Fruit fly (Drosophila melanogaster) whole organism, embryonic: ENCODE results near the gene Mf.

Source experiments
- Abd-B ChIP-seq: fragments of 200-800 bp; sonication (Bioruptor generic); optimal IDR thresholded peaks from 2 replicates; lab custom pipeline; 2018; ENCODE audit warnings: missing biosample characterization, mild to moderate bottlenecking, missing genetic modification characterization, moderate library complexity
- Antp ChIP-seq: fragments of 200-800 bp; sonication (Bioruptor generic); optimal IDR thresholded peaks from 3 replicates; lab custom pipeline; 2016; ENCODE audit warnings: missing biosample characterization, missing genetic modification characterization
- Asciz ChIP-seq: fragments of 200-800 bp; sonication (Bioruptor generic); optimal IDR thresholded peaks from 2 replicates; lab custom pipeline; 2017; ENCODE audit warnings: missing biosample characterization, mild to moderate bottlenecking, missing genetic modification characterization, missing genetic modification reagents
- CG11398 ChIP-seq: fragments of 200-800 bp; sonication (Bioruptor generic); optimal IDR thresholded peaks from 2 replicates; lab custom pipeline; 2016; ENCODE audit warnings: missing biosample characterization, missing genetic modification characterization
- CG13296 ChIP-seq: fragments of 200-800 bp; sonication (Bioruptor generic); optimal IDR thresholded peaks from 3 replicates; lab custom pipeline; 2018; ENCODE audit warnings: missing biosample characterization, mild to moderate bottlenecking, missing genetic modification characterization
- CG15011 ChIP-seq: fragments of 200-800 bp; sonication (Bioruptor generic); optimal IDR thresholded peaks from 3 replicates; lab custom pipeline; 2018; ENCODE audit warnings: missing biosample characterization, mild to moderate bottlenecking, missing genetic modification characterization
- CG15269 ChIP-seq: fragments of 200-800 bp; sonication (Bioruptor generic); optimal IDR thresholded peaks from 2 replicates; lab custom pipeline; 2018; ENCODE audit warnings: missing biosample characterization, mild to moderate bottlenecking, missing genetic modification characterization, moderate library complexity
- CG15479 ChIP-seq: fragments of 200-800 bp; sonication (Bioruptor generic); optimal IDR thresholded peaks from 3 replicates; lab custom pipeline; 2019; ENCODE audit warnings: missing biosample characterization, mild to moderate bottlenecking, missing genetic modification characterization, moderate library complexity
- CG15601 ChIP-seq: fragments of 200-800 bp; sonication (Bioruptor generic); optimal IDR thresholded peaks from 3 replicates; lab custom pipeline; 2019; ENCODE audit warnings: missing biosample characterization, mild to moderate bottlenecking, missing genetic modification characterization, moderate library complexity
- CG17361 ChIP-seq: fragments of 200-800 bp; sonication (Bioruptor generic); IDR thresholded peaks from 3 replicates; pipeline ENCODE4 v1.3.6; 2022; ENCODE audit warnings: missing biosample characterization, missing genetic modification characterization
- CG18262 ChIP-seq: fragments of 200-800 bp; optimal IDR thresholded peaks from 3 replicates; lab custom pipeline; 2019; ENCODE audit warnings: missing biosample characterization, mild to moderate bottlenecking, missing genetic modification characterization, moderate library complexity
- CG18476 ChIP-seq: fragments of 200-800 bp; sonication (Bioruptor generic); optimal IDR thresholded peaks from 2 replicates; lab custom pipeline; 2016; ENCODE audit warnings: missing biosample characterization, mild to moderate bottlenecking, missing genetic modification characterization
- CG3407 ChIP-seq: fragments of 200-800 bp; sonication (Bioruptor generic); optimal IDR thresholded peaks from 2 replicates; lab custom pipeline; 2018; ENCODE audit warnings: missing biosample characterization, mild to moderate bottlenecking, missing genetic modification characterization
- CG34422 ChIP-seq: fragments of 200-800 bp; sonication (Bioruptor generic); IDR thresholded peaks from 3 replicates; pipeline ENCODE4 v1.3.6; 2022; ENCODE audit warnings: missing biosample characterization, missing genetic modification characterization
- CG43689 ChIP-seq: fragments of 200-800 bp; sonication (Bioruptor generic); IDR thresholded peaks from 2 replicates; pipeline ENCODE4 v1.3.6; 2022; ENCODE audit warnings: missing biosample characterization, missing genetic modification characterization
- CG6765 ChIP-seq: fragments of 200-800 bp; sonication (Bioruptor generic); optimal IDR thresholded peaks from 3 replicates; lab custom pipeline; 2017; ENCODE audit warnings: missing biosample characterization, mild to moderate bottlenecking, missing genetic modification characterization
- CG7372 ChIP-seq: fragments of 200-800 bp; sonication (Bioruptor generic); IDR thresholded peaks from 2 replicates; pipeline ENCODE4 v1.3.6; 2022; ENCODE audit warnings: missing biosample characterization, missing genetic modification characterization
- CG7963 ChIP-seq: fragments of 200-800 bp; sonication (Bioruptor generic); IDR thresholded peaks from 3 replicates; pipeline ENCODE4 v1.3.6; 2022; ENCODE audit warnings: missing biosample characterization, missing genetic modification characterization; ENCODE audit not compliant: partially characterized antibody
- CG9932 ChIP-seq: fragments of 200-800 bp; sonication (Bioruptor generic); IDR thresholded peaks from 2 replicates; pipeline ENCODE4 v1.3.6; 2022; ENCODE audit warnings: missing biosample characterization, missing genetic modification characterization
- Dip3 ChIP-seq: fragments of 200-800 bp; sonication (Bioruptor generic); optimal IDR thresholded peaks from 3 replicates; lab custom pipeline; 2016; ENCODE audit warnings: missing biosample characterization, missing genetic modification characterization
- Eip74EF ChIP-seq, 2 experiments: fragments of 200-800 bp in 1 of 2; fragments of >200 bp in 1 of 2; sonication (Bioruptor generic) in 1 of 2; optimal IDR thresholded peaks; 2 replicates each; lab custom pipeline; 2017 to 2019; ENCODE audit warnings: missing biosample characterization in 2 of 2, missing genetic modification characterization in 2 of 2, mild to moderate bottlenecking in 1 of 2, moderate library complexity in 1 of 2
- HmgD ChIP-seq: fragments of 200-800 bp; sonication (Bioruptor generic); optimal IDR thresholded peaks from 3 replicates; lab custom pipeline; 2016; ENCODE audit warnings: missing biosample characterization, missing genetic modification characterization
- Hmr ChIP-seq: fragments of 200-800 bp; sonication (Bioruptor generic); optimal IDR thresholded peaks from 3 replicates; lab custom pipeline; 2017; ENCODE audit warnings: mild to moderate bottlenecking, missing biosample characterization, missing genetic modification reagents, missing genetic modification characterization
- Hmx ChIP-seq: fragments of 200-800 bp; sonication (Bioruptor generic); optimal IDR thresholded peaks from 2 replicates; lab custom pipeline; 2016; ENCODE audit warnings: missing biosample characterization, missing genetic modification characterization
- Hsf ChIP-seq: fragments of 200-800 bp; sonication (Bioruptor generic); optimal IDR thresholded peaks from 3 replicates; lab custom pipeline; 2016; ENCODE audit warnings: missing biosample characterization, missing genetic modification characterization
- Lim3 ChIP-seq: fragments of 200-800 bp; sonication (Bioruptor generic); IDR thresholded peaks from 2 replicates; pipeline ENCODE4 v1.3.6; 2022; ENCODE audit warnings: missing biosample characterization, missing genetic modification characterization
- Mrtf ChIP-seq: fragments of 200-800 bp; sonication (Bioruptor generic); IDR thresholded peaks from 3 replicates; pipeline ENCODE4 v1.3.6; 2022; ENCODE audit warnings: missing biosample characterization, missing genetic modification characterization
- Side ChIP-seq: fragments of 200-800 bp; sonication (Bioruptor generic); optimal IDR thresholded peaks from 2 replicates; lab custom pipeline; 2016; ENCODE audit warnings: missing biosample characterization, missing genetic modification characterization
- Tbp ChIP-seq: fragments of >200 bp; optimal IDR thresholded peaks from 2 replicates; lab custom pipeline; 2018; ENCODE audit warnings: missing biosample characterization, missing genetic modification characterization
- br ChIP-seq: fragments of >200 bp; optimal IDR thresholded peaks from 2 replicates; lab custom pipeline; 2017
- btn ChIP-seq: fragments of 200-800 bp; sonication (Bioruptor generic); optimal IDR thresholded peaks from 2 replicates; lab custom pipeline; 2016; ENCODE audit warnings: missing biosample characterization, missing genetic modification characterization
- cad ChIP-seq: fragments of >200 bp; optimal IDR thresholded peaks from 2 replicates; lab custom pipeline; 2017; ENCODE audit warnings: missing biosample characterization, missing genetic modification characterization
- cg ChIP-seq: fragments of 200-800 bp; sonication (Bioruptor generic); optimal IDR thresholded peaks from 3 replicates; lab custom pipeline; 2019; ENCODE audit warnings: missing biosample characterization, mild to moderate bottlenecking, missing genetic modification characterization, moderate library complexity
- eyg ChIP-seq: fragments of 200-800 bp; sonication (Bioruptor generic); optimal IDR thresholded peaks from 3 replicates; lab custom pipeline; 2016; ENCODE audit warnings: missing biosample characterization, missing genetic modification characterization
- fd102C ChIP-seq: fragments of 200-800 bp; sonication (Bioruptor generic); optimal IDR thresholded peaks from 2 replicates; lab custom pipeline; 2018; ENCODE audit warnings: missing biosample characterization, mild to moderate bottlenecking, missing genetic modification characterization, moderate library complexity
- fd64A ChIP-seq: fragments of 200-800 bp; sonication (Bioruptor generic); optimal IDR thresholded peaks from 3 replicates; lab custom pipeline; 2018; ENCODE audit warnings: missing biosample characterization, mild to moderate bottlenecking, missing genetic modification characterization
- hkb ChIP-seq, 2 experiments: fragments of 200-800 bp in 1 of 2; fragments of >200 bp in 1 of 2; sonication (Bioruptor generic) in 1 of 2; IDR thresholded peaks in 1 of 2; optimal IDR thresholded peaks in 1 of 2; 2 replicates each; pipeline versions ENCODE4 v1.3.6 to Lab custom; 2017 to 2022; ENCODE audit warnings: missing biosample characterization in 1 of 2, missing genetic modification characterization in 1 of 2
- mirr ChIP-seq: fragments of 200-800 bp; sonication (Bioruptor generic); optimal IDR thresholded peaks from 3 replicates; lab custom pipeline; 2018; ENCODE audit warnings: missing biosample characterization, mild to moderate bottlenecking, missing genetic modification characterization
- nerfin-2 ChIP-seq: fragments of 200-800 bp; sonication (Bioruptor generic); IDR thresholded peaks from 2 replicates; pipeline ENCODE4 v1.3.6; 2022; ENCODE audit warnings: missing biosample characterization, missing genetic modification characterization; ENCODE audit not compliant: partially characterized antibody
- odd ChIP-seq: fragments of 200-800 bp; sonication (Bioruptor generic); optimal IDR thresholded peaks from 2 replicates; lab custom pipeline; 2017; ENCODE audit warnings: missing biosample characterization, mild to moderate bottlenecking, missing genetic modification characterization
- pan ChIP-seq, 4 experiments: fragments of >200 bp in 3 of 4; fragments of 200-800 bp in 1 of 4; sonication (Bioruptor generic) in 1 of 4; optimal IDR thresholded peaks in 3 of 4; IDR thresholded peaks in 1 of 4; 2 replicates each; pipeline versions ENCODE4 v1.3.6 to Lab custom; 2017 to 2022; ENCODE audit warnings: missing biosample characterization in 2 of 4, missing genetic modification characterization in 2 of 4, mixed read lengths in 1 of 4
- phol ChIP-seq: fragments of 200-800 bp; sonication (Bioruptor generic); optimal IDR thresholded peaks from 3 replicates; lab custom pipeline; 2018; ENCODE audit warnings: missing biosample characterization, mild to moderate bottlenecking, missing genetic modification characterization, moderate library complexity
- pum ChIP-seq: fragments of 200-800 bp; sonication (Bioruptor generic); optimal IDR thresholded peaks from 2 replicates; lab custom pipeline; 2016; ENCODE audit warnings: missing biosample characterization, missing genetic modification characterization
- repo ChIP-seq: fragments of 200-800 bp; sonication (Bioruptor generic); optimal IDR thresholded peaks from 2 replicates; lab custom pipeline; 2016; ENCODE audit warnings: missing biosample characterization, missing genetic modification characterization
- scrt ChIP-seq: fragments of 200-800 bp; sonication (Bioruptor generic); optimal IDR thresholded peaks from 2 replicates; lab custom pipeline; 2018; ENCODE audit warnings: missing biosample characterization, mild to moderate bottlenecking, missing genetic modification characterization, moderate library complexity
- sisA ChIP-seq: fragments of 200-800 bp; sonication (Bioruptor generic); IDR thresholded peaks from 2 replicates; pipeline ENCODE4 v1.3.6; 2022; ENCODE audit warnings: missing biosample characterization, missing genetic modification characterization
- stc ChIP-seq: fragments of 200-800 bp; sonication (Bioruptor generic); IDR thresholded peaks from 2 replicates; pipeline ENCODE4 v1.3.6; 2022; ENCODE audit warnings: missing biosample characterization, missing genetic modification characterization
- tup ChIP-seq: fragments of 200-800 bp; sonication (Bioruptor generic); optimal IDR thresholded peaks from 2 replicates; lab custom pipeline; 2016; ENCODE audit warnings: missing biosample characterization, mild to moderate bottlenecking, missing genetic modification characterization, moderate library complexity
- zfh2 ChIP-seq: fragments of 200-800 bp; sonication (Bioruptor generic); optimal IDR thresholded peaks from 2 replicates; lab custom pipeline; 2016; ENCODE audit warnings: missing biosample characterization, missing genetic modification characterization

Gene Mf

DNA sequence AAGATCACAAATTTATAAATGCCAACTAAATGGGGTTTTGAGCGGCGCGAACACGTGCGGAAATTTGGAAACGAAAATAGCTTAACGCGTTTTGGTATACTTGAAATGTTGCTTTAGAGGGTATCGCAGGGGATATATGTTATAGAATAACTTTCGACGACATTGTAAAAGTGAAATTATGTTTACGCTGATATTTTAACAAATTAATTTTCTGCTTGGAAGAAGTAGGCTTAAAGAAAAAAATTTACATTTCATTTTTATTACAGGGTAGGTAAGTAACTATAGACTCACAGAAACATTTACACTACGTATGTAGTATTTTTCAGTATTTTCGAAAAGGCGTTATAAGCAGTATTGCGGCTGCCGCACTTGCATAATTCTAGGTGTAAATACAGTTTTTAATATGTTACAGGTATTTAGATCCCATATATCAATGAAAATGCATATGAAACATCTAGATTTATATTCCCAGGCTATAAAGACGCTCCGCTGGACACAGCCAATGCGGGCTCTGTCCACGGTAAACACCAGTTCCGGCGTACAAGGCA lies 48.1 kb upstream of the Mf start, which contains the start of the genes Art3 and mRpS10 (continued):
- TF ChIP-seq btn (GFP tag; lab: Kevin White, UChicago) (peak; percentile 99), Antp (GFP tag; lab: Kevin White, UChicago) (peak; percentile 100), CG9932 (GFP tag; lab: Robert Waterston, UW) (peak; percentile 100), cad (GFP tag; lab: Kevin White, UChicago) (no peak), CG17361 (GFP tag; lab: Robert Waterston, UW) (peak; percentile 100), sisA (peak; percentile 100), CG15011 (GFP tag; lab: Kevin White, UChicago) (peak; percentile 100), hkb (optimal IDR thresholded peaks at IDR 0.05; lab: Kevin White, UChicago) (peak; percentile 45), hkb (GFP tag; IDR thresholded peaks at IDR 0.05; lab: Robert Waterston, UW) (peak; percentile 100), Tbp (GFP tag; lab: Kevin White, UChicago) (no peak), mirr (peak; percentile 100), CG15601 (tag; lab: Kevin White, UChicago) (peak; percentile 99), CG15479 (GFP tag; lab: Kevin White, UChicago) (peak; percentile 96), Mrtf (GFP tag; lab: Robert Waterston, UW) (peak; percentile 100), CG18476 (GFP tag; lab: Kevin White, UChicago) (peak; percentile 99), CG34422 (GFP tag; lab: Robert Waterston, UW) (peak; percentile 100), CG18262 (tag; lab: Kevin White, UChicago) (peak; percentile 100), fd102C (peak; percentile 99), fd64A (peak; percentile 99), pum (peak; percentile 100), eyg (GFP tag; lab: Kevin White, UChicago) (peak; percentile 100), CG13296 (GFP tag; lab: Kevin White, UChicago) (peak; percentile 100), zfh2 (GFP tag; lab: Kevin White, UChicago) (peak; percentile 100), CG15269 (tag; lab: Kevin White, UChicago) (peak; percentile 100), repo (peak; percentile 100), CG6765 (GFP tag; lab: Kevin White, UChicago) (peak; percentile 99), phol (tag; lab: Kevin White, UChicago) (peak; percentile 100), nerfin-2 (GFP tag; lab: Robert Waterston, UW) (no peak), pan (optimal IDR thresholded peaks at IDR 0.05; lab: Kevin White, UChicago) (peak in 1 of 2 experiments; percentile 82), pan (GFP tag; optimal IDR thresholded peaks at IDR 0.05 in 1 of 2, IDR thresholded peaks at IDR 0.05 in 1 of 2) (peak; percentile 84 to 100), odd (GFP tag; lab: Kevin White, UChicago) (peak; percentile 99), tup (GFP tag; lab: Kevin White, UChicago) (peak; percentile 98), Dip3 (GFP tag; lab: Kevin White, UChicago) (peak; percentile 100), Side (GFP tag; lab: Kevin White, UChicago) (peak; percentile 100), HmgD (GFP tag; lab: Kevin White, UChicago) (peak; percentile 99), Lim3 (peak; percentile 99), cg (GFP tag; lab: Kevin White, UChicago) (peak; percentile 7), Hsf (GFP tag; lab: Kevin White, UChicago) (peak; percentile 100), CG43689 (GFP tag; lab: Robert Waterston, UW) (peak; percentile 99), Abd-B (GFP tag; lab: Kevin White, UChicago) (peak; percentile 100), Asciz (GFP tag; lab: Kevin White, UChicago) (peak; percentile 100), CG7963 (GFP tag; lab: Robert Waterston, UW) (no peak), scrt (GFP tag; lab: Kevin White, UChicago) (peak; percentile 99), Hmx (peak; percentile 99), Eip74EF (GFP tag; optimal IDR thresholded peaks at IDR 0.05; lab: Kevin White, UChicago) (peak in 1 of 2 experiments; percentile 99), br (lab: Kevin White, UChicago) (no peak), stc (GFP tag; lab: Robert Waterston, UW) (peak; percentile 100), CG3407 (peak; percentile 99), Hmr (GFP tag; lab: Kevin White, UChicago) (peak; percentile 100), CG7372 (peak; percentile 100), CG11398 (GFP tag; lab: Kevin White, UChicago) (peak; percentile 100)
